Worm (Caenorhabditis elegans): ENCODE measurements around the gene npr-41.

DNA sequence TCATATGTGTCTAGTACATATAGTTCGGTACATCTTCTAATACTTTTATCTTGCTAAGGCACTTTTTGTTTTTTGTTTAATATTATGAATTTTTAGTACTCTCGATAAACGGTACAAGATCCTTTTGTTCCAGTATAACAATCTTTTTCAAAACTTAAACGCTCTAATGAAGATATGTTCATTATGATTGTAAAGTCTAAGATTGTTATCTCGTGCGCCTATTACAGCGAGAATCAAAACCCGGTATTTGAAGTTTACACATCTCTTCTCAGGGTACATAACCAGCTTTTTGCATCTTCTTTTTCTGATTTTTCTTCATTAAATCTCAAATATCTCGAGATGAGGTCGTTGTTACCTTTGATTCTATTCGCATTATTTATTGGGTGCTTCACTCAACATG is 22.5 kb upstream of the npr-41 start, which contains the start of gene B0334.13:
- no peak for TF ChIP-seq T22C8.4 (GFP tag; IDR thresholded peaks at IDR 0.05)
- no peak for TF ChIP-seq ztf-23 (GFP tag; IDR thresholded peaks at IDR 0.05)
